Worm (Caenorhabditis elegans) whole organism, L1 larva: ENCODE data around the gene srv-8.

Experiments used
- C04F5.9 ChIP-seq: sonication (generic microtip); optimal IDR thresholded peaks from 2 replicates; lab custom pipeline; 2016; ENCODE audit warnings: missing genetic modification characterization, missing compliant biosample characterization
- C34B4.2 ChIP-seq: sonication (generic microtip); optimal IDR thresholded peaks from 2 replicates; lab custom pipeline; 2017; ENCODE audit warnings: mild to moderate bottlenecking, missing genetic modification characterization, missing compliant biosample characterization
- aha-1 ChIP-seq: fragments of 150-350 bp; optimal IDR thresholded peaks from 2 replicates; lab custom pipeline; 2014; ENCODE audit warnings: missing biosample characterization, missing genetic modification characterization
- blmp-1 ChIP-seq: fragments of 150-350 bp; optimal IDR thresholded peaks from 2 replicates; lab custom pipeline; 2014; ENCODE audit warnings: missing biosample characterization, missing genetic modification characterization
- ceh-63 ChIP-seq: fragments of 200-800 bp; sonication (Bioruptor generic); optimal IDR thresholded peaks from 2 replicates; lab custom pipeline; 2018; ENCODE audit warnings: mild to moderate bottlenecking, missing genetic modification characterization, missing compliant biosample characterization
- ceh-8 ChIP-seq: fragments of 200-800 bp; sonication (Bioruptor generic); optimal IDR thresholded peaks from 2 replicates; lab custom pipeline; 2018; ENCODE audit warnings: mild to moderate bottlenecking, missing genetic modification characterization, moderate library complexity, missing compliant biosample characterization
- ceh-82 ChIP-seq, 3 experiments: fragments of 150-350 bp in 1 of 3; sonication (generic microtip) in 2 of 3; optimal IDR thresholded peaks; 2 replicates each; lab custom pipeline; 2014 to 2017; ENCODE audit warnings: missing biosample characterization in 3 of 3, missing genetic modification characterization in 3 of 3
- ceh-90 ChIP-seq: sonication (generic microtip); optimal IDR thresholded peaks from 2 replicates; lab custom pipeline; 2016; ENCODE audit warnings: missing genetic modification characterization, missing compliant biosample characterization
- ces-1 ChIP-seq: fragments of 150-350 bp; optimal IDR thresholded peaks from 2 replicates; lab custom pipeline; 2014; ENCODE audit warnings: missing biosample characterization, missing genetic modification reagents, missing genetic modification characterization
- dpl-1 ChIP-seq, 3 experiments: fragments of 150-350 bp in 2 of 3; sonication (generic microtip) in 1 of 3; optimal IDR thresholded peaks; 2 replicates each; lab custom pipeline; 2014 to 2017; ENCODE audit warnings: missing biosample characterization in 3 of 3, missing genetic modification characterization in 3 of 3, missing genetic modification reagents in 3 of 3
- efl-1 ChIP-seq, 4 experiments: fragments of 150-350 bp; optimal IDR thresholded peaks in 3 of 4; peaks in 1 of 4; 1 replicate in 1 of 4; 2 replicates in 3 of 4; lab custom pipeline; 2014; ENCODE audit warnings: missing biosample characterization in 2 of 4, missing genetic modification characterization in 2 of 4, missing genetic modification reagents in 2 of 4
- egl-27 ChIP-seq, 2 experiments: fragments of 150-350 bp in 1 of 2; sonication (generic microtip); optimal IDR thresholded peaks; 3 replicates each; lab custom pipeline; 2017 to 2018; ENCODE audit warnings: missing biosample characterization in 2 of 2, missing genetic modification characterization in 2 of 2, missing genetic modification reagents in 2 of 2
- elt-2 ChIP-seq: sonication (generic microtip); optimal IDR thresholded peaks from 2 replicates; lab custom pipeline; 2016; ENCODE audit warnings: missing genetic modification characterization, mild to moderate bottlenecking, inconsistent platforms, missing compliant biosample characterization, missing genetic modification reagents
- elt-3 ChIP-seq, 6 experiments: fragments of 150-350 bp in 1 of 6; sonication (generic microtip); optimal IDR thresholded peaks; 2 replicates each; lab custom pipeline; 2017 to 2018; ENCODE audit warnings: missing biosample characterization in 6 of 6, missing genetic modification characterization in 6 of 6, inconsistent platforms in 1 of 6
- ets-5 ChIP-seq: fragments of 200-800 bp; sonication (Bioruptor generic); IDR thresholded peaks from 2 replicates; pipeline ENCODE4 v1.3.6; 2022; ENCODE audit warnings: missing genetic modification characterization, missing compliant biosample characterization
- fkh-10 ChIP-seq: sonication (generic microtip); optimal IDR thresholded peaks from 2 replicates; lab custom pipeline; 2017; ENCODE audit warnings: missing biosample characterization, missing genetic modification reagents, missing genetic modification characterization
- fkh-4 ChIP-seq: sonication (generic microtip); optimal IDR thresholded peaks from 2 replicates; lab custom pipeline; 2016; ENCODE audit warnings: missing compliant biosample characterization, missing genetic modification characterization, borderline replicate concordance
- fkh-8 ChIP-seq: sonication (generic microtip); optimal IDR thresholded peaks from 2 replicates; lab custom pipeline; 2016; ENCODE audit warnings: mild to moderate bottlenecking, missing genetic modification characterization, missing compliant biosample characterization
- hlh-17 ChIP-seq: fragments of 200-800 bp; sonication (Bioruptor generic); optimal IDR thresholded peaks from 2 replicates; lab custom pipeline; 2018; ENCODE audit warnings: missing genetic modification characterization, mild to moderate bottlenecking, missing compliant biosample characterization, moderate library complexity, borderline replicate concordance
- hpl-2 ChIP-seq: fragments of 150-350 bp; optimal IDR thresholded peaks from 2 replicates; lab custom pipeline; 2014; ENCODE audit warnings: missing biosample characterization, missing genetic modification reagents, missing genetic modification characterization
- irx-1 ChIP-seq: sonication (generic microtip); optimal IDR thresholded peaks from 2 replicates; lab custom pipeline; 2016; ENCODE audit warnings: missing genetic modification characterization, missing compliant biosample characterization
- jun-1 ChIP-seq: fragments of 150-350 bp; optimal IDR thresholded peaks from 2 replicates; lab custom pipeline; 2014; ENCODE audit warnings: missing biosample characterization, missing genetic modification reagents, missing genetic modification characterization
- lin-14 ChIP-seq: fragments of 200-800 bp; sonication (Bioruptor generic); optimal IDR thresholded peaks from 2 replicates; lab custom pipeline; 2018; ENCODE audit warnings: mild to moderate bottlenecking, missing genetic modification characterization, moderate library complexity, missing compliant biosample characterization
- lin-35 ChIP-seq, 2 experiments: fragments of 150-350 bp; optimal IDR thresholded peaks; 2 replicates each; lab custom pipeline; 2014; ENCODE audit warnings: missing biosample characterization in 2 of 2, missing genetic modification characterization in 2 of 2, missing genetic modification reagents in 2 of 2
- lin-39 ChIP-seq: fragments of 150-350 bp; optimal IDR thresholded peaks from 2 replicates; lab custom pipeline; 2014; ENCODE audit warnings: missing biosample characterization, missing genetic modification reagents, missing genetic modification characterization
- lir-3 ChIP-seq: sonication (generic microtip); optimal IDR thresholded peaks from 2 replicates; lab custom pipeline; 2016; ENCODE audit warnings: mild to moderate bottlenecking, missing genetic modification characterization, moderate library complexity, missing compliant biosample characterization; ENCODE audit not compliant: poor library complexity
- lsy-2 ChIP-seq, 2 experiments: fragments of 150-350 bp; optimal IDR thresholded peaks; 2 replicates each; lab custom pipeline; 2014; ENCODE audit warnings: missing biosample characterization in 2 of 2, missing genetic modification characterization in 2 of 2
- mab-9 ChIP-seq: fragments of 200-800 bp; sonication (Bioruptor generic); IDR thresholded peaks from 2 replicates; pipeline ENCODE4 v1.3.6; 2022; ENCODE audit warnings: missing genetic modification reagents, missing genetic modification characterization, missing compliant biosample characterization
- mdl-1 ChIP-seq, 2 experiments: fragments of 150-350 bp; optimal IDR thresholded peaks; 2 replicates each; lab custom pipeline; 2014 to 2017; ENCODE audit warnings: missing biosample characterization in 2 of 2, missing genetic modification characterization in 2 of 2, inconsistent platforms in 1 of 2
- mef-2 ChIP-seq: fragments of 150-350 bp; optimal IDR thresholded peaks from 2 replicates; lab custom pipeline; 2014; ENCODE audit warnings: missing biosample characterization, missing genetic modification characterization
- mep-1 ChIP-seq: fragments of 150-350 bp; optimal IDR thresholded peaks from 2 replicates; lab custom pipeline; 2014; ENCODE audit warnings: missing biosample characterization, missing genetic modification characterization
- nhr-11 ChIP-seq: fragments of 150-350 bp; optimal IDR thresholded peaks from 2 replicates; lab custom pipeline; 2014; ENCODE audit warnings: missing biosample characterization, missing genetic modification characterization
- nhr-12 ChIP-seq: sonication (generic microtip); optimal IDR thresholded peaks from 2 replicates; lab custom pipeline; 2017; ENCODE audit warnings: missing biosample characterization, missing genetic modification characterization
- nhr-20 ChIP-seq: sonication (generic microtip); optimal IDR thresholded peaks from 2 replicates; lab custom pipeline; 2016; ENCODE audit warnings: mild to moderate bottlenecking, missing genetic modification characterization, missing compliant biosample characterization
- nhr-71 ChIP-seq: sonication (generic microtip); optimal IDR thresholded peaks from 2 replicates; lab custom pipeline; 2016; ENCODE audit warnings: mild to moderate bottlenecking, missing genetic modification characterization, moderate library complexity, missing compliant biosample characterization
- nhr-85 ChIP-seq: sonication (generic microtip); peaks from one replicate; lab custom pipeline; 2016; ENCODE audit warnings: missing genetic modification characterization, inconsistent platforms, missing compliant biosample characterization
- nhr-90 ChIP-seq: sonication (generic microtip); optimal IDR thresholded peaks from 2 replicates; lab custom pipeline; 2016; ENCODE audit warnings: mild to moderate bottlenecking, missing genetic modification characterization, missing compliant biosample characterization; ENCODE audit not compliant: poor library complexity
- pag-3 ChIP-seq: sonication (generic microtip); optimal IDR thresholded peaks from 2 replicates; lab custom pipeline; 2017; ENCODE audit warnings: missing genetic modification characterization, mild to moderate bottlenecking, missing compliant biosample characterization, antibody characterized with exemption, borderline replicate concordance; ENCODE audit not compliant: insufficient read depth
- pax-3 ChIP-seq: fragments of 200-800 bp; sonication (Bioruptor generic); optimal IDR thresholded peaks from 2 replicates; lab custom pipeline; 2018; ENCODE audit warnings: mild to moderate bottlenecking, missing genetic modification characterization, moderate library complexity, missing compliant biosample characterization
- pqm-1 ChIP-seq: sonication (generic microtip); optimal IDR thresholded peaks from 3 replicates; lab custom pipeline; 2017; ENCODE audit warnings: missing biosample characterization, missing genetic modification characterization
- skn-1 ChIP-seq: fragments of 150-350 bp; optimal IDR thresholded peaks from 2 replicates; lab custom pipeline; 2014; ENCODE audit warnings: missing biosample characterization, missing genetic modification characterization
- snpc-4 ChIP-seq: fragments of 150-350 bp; optimal IDR thresholded peaks from 2 replicates; lab custom pipeline; 2014; ENCODE audit warnings: missing biosample characterization, missing genetic modification characterization
- snu-23 ChIP-seq: sonication (generic microtip); optimal IDR thresholded peaks from 2 replicates; lab custom pipeline; 2016; ENCODE audit warnings: missing genetic modification characterization, missing compliant biosample characterization
- sox-4 ChIP-seq: sonication (generic microtip); optimal IDR thresholded peaks from 2 replicates; lab custom pipeline; 2016; ENCODE audit warnings: missing genetic modification characterization, missing compliant biosample characterization
- sptf-1 ChIP-seq: fragments of 150-350 bp; optimal IDR thresholded peaks from 2 replicates; lab custom pipeline; 2014; ENCODE audit warnings: missing biosample characterization, missing genetic modification characterization
- sup-37 ChIP-seq: fragments of 200-800 bp; sonication (Bioruptor generic); optimal IDR thresholded peaks from 2 replicates; lab custom pipeline; 2018; ENCODE audit warnings: mild to moderate bottlenecking, missing genetic modification characterization, missing compliant biosample characterization
- swsn-7 ChIP-seq: sonication (generic microtip); optimal IDR thresholded peaks from 2 replicates; lab custom pipeline; 2016; ENCODE audit warnings: missing genetic modification characterization, missing compliant biosample characterization
- unc-30 ChIP-seq: sonication (generic microtip); optimal IDR thresholded peaks from 2 replicates; lab custom pipeline; 2017; ENCODE audit warnings: missing biosample characterization, missing genetic modification characterization
- zag-1 ChIP-seq: fragments of 150-350 bp; optimal IDR thresholded peaks from 2 replicates; lab custom pipeline; 2014; ENCODE audit warnings: missing biosample characterization, missing genetic modification characterization
- zip-4 ChIP-seq: fragments of 200-800 bp; sonication (Bioruptor generic); optimal IDR thresholded peaks from 2 replicates; lab custom pipeline; 2018; ENCODE audit warnings: mild to moderate bottlenecking, missing genetic modification characterization, moderate library complexity, missing compliant biosample characterization
- ztf-4 ChIP-seq: fragments of 150-350 bp; optimal IDR thresholded peaks from 2 replicates; lab custom pipeline; 2014; ENCODE audit warnings: missing biosample characterization, missing genetic modification characterization

The srv-8 gene

ce11 chrV:13374532-13374931 lies 46.0 kb downstream of the srv-8 start (continued):
- no peak for TF ChIP-seq zag-1 (tag; lab: Kevin White, UChicago)
- no peak for TF ChIP-seq unc-30 (tag; lab: Kevin White, UChicago)
- TF ChIP-seq aha-1 (tag; lab: Kevin White, UChicago), result no peak
- peak; percentile 82 for TF ChIP-seq blmp-1 (tag; lab: Kevin White, UChicago)
- TF ChIP-seq pax-3, result no peak
- TF ChIP-seq fkh-4 (tag; lab: Kevin White, UChicago), result no peak
- no peak for TF ChIP-seq mef-2 (tag; lab: Kevin White, UChicago)
- no peak for TF ChIP-seq lin-39 (tag; lab: Kevin White, UChicago)
- no peak for TF ChIP-seq skn-1 (tag; lab: Kevin White, UChicago)
- no peak for TF ChIP-seq swsn-7 (tag; lab: Kevin White, UChicago)
- TF ChIP-seq irx-1, result no peak
- TF ChIP-seq ceh-90 (tag; lab: Kevin White, UChicago), result no peak
- no peak for TF ChIP-seq ceh-63 (GFP tag; lab: Kevin White, UChicago)
- peak; percentile 42 for TF ChIP-seq ztf-4 (tag; lab: Kevin White, UChicago)
- TF ChIP-seq hlh-17 (GFP tag; lab: Kevin White, UChicago), result no peak
- no peak for TF ChIP-seq sox-4
- no peak for TF ChIP-seq C34B4.2
- TF ChIP-seq sptf-1, result no peak
- no peak for TF ChIP-seq C04F5.9 (tag; lab: Kevin White, UChicago)
- TF ChIP-seq ceh-82 (tag; optimal IDR thresholded peaks at IDR 0.05; lab: Kevin White, UChicago), result peak in 2 of 3 experiments; percentile 13 to 26
- no peak for TF ChIP-seq fkh-8
- no peak for TF ChIP-seq hpl-2 (GFP tag; lab: Kevin White, UChicago)
- TF ChIP-seq egl-27 (tag; optimal IDR thresholded peaks at IDR 0.05; lab: Kevin White, UChicago), result no peak
- peak; percentile 61 for TF ChIP-seq mep-1 (tag; lab: Kevin White, UChicago)
- TF ChIP-seq ceh-8 (GFP tag; lab: Kevin White, UChicago), result no peak
- TF ChIP-seq efl-1 (optimal IDR thresholded peaks at IDR 0.05; lab: Kevin White, UChicago), result peak; percentile 19 to 32
- TF ChIP-seq efl-1 (GFP tag; optimal IDR thresholded peaks at IDR 0.05 in 1 of 2; lab: Kevin White, UChicago), result peak in 1 of 2 experiments; percentile 50
- no peak for TF ChIP-seq sup-37
- TF ChIP-seq zip-4 (GFP tag; lab: Kevin White, UChicago), result no peak
- TF ChIP-seq lir-3, result no peak
- no peak for TF ChIP-seq mab-9 (GFP tag; lab: Robert Waterston, UW)
- no peak for TF ChIP-seq pqm-1 (tag; lab: Kevin White, UChicago)
- TF ChIP-seq mdl-1 (tag; optimal IDR thresholded peaks at IDR 0.05; lab: Kevin White, UChicago), result no peak
- TF ChIP-seq nhr-12 (tag; lab: Kevin White, UChicago), result no peak
- TF ChIP-seq snpc-4 (tag; lab: Kevin White, UChicago), result no peak
- no peak for TF ChIP-seq pag-3 (tag; lab: Kevin White, UChicago)
- no peak for TF ChIP-seq nhr-11
- TF ChIP-seq jun-1 (tag; lab: Kevin White, UChicago), result no peak
- no peak for TF ChIP-seq fkh-10
- no peak for TF ChIP-seq ces-1

- TF ChIP-seq blmp-1 (tag; lab: Kevin White, UChicago), result peak; percentile 97
- TF ChIP-seq nhr-85 (tag; lab: Kevin White, UChicago), result peak; percentile 72
- TF ChIP-seq nhr-20 (tag; lab: Kevin White, UChicago), result peak; percentile 50
- TF ChIP-seq pax-3, result peak; percentile 20
- no peak for TF ChIP-seq lir-3
- TF ChIP-seq ets-5 (GFP tag; lab: Robert Waterston, UW), result no peak
- TF ChIP-seq ceh-82 (tag; optimal IDR thresholded peaks at IDR 0.05; lab: Kevin White, UChicago), result no peak
- peak in 1 of 3 experiments; percentile 6 for TF ChIP-seq dpl-1 (GFP tag; optimal IDR thresholded peaks at IDR 0.05; lab: Kevin White, UChicago)
- peak; percentile 54 for TF ChIP-seq lin-14
- peak in 1 of 2 experiments; percentile 39 for TF ChIP-seq lsy-2 (tag; optimal IDR thresholded peaks at IDR 0.05; lab: Kevin White, UChicago)
- TF ChIP-seq lin-35 (GFP tag; optimal IDR thresholded peaks at IDR 0.05; lab: Kevin White, UChicago), result peak in 1 of 2 experiments; percentile 47
- TF ChIP-seq elt-3 (tag; optimal IDR thresholded peaks at IDR 0.05; lab: Kevin White, UChicago), result peak in 4 of 6 experiments; percentile 18 to 68 (median 58)
- peak; percentile 52 for TF ChIP-seq nhr-90 (tag; lab: Kevin White, UChicago)
- TF ChIP-seq elt-2 (tag; lab: Kevin White, UChicago), result peak; percentile 94
- TF ChIP-seq snu-23 (GFP tag; lab: Kevin White, UChicago), result peak; percentile 4
- TF ChIP-seq jun-1 (tag; lab: Kevin White, UChicago), result peak; percentile 32
- no peak for TF ChIP-seq mab-9 (GFP tag; lab: Robert Waterston, UW)
- TF ChIP-seq pqm-1 (tag; lab: Kevin White, UChicago), result peak; percentile 55
- TF ChIP-seq efl-1 (optimal IDR thresholded peaks at IDR 0.05; lab: Kevin White, UChicago), result no peak
- TF ChIP-seq efl-1 (GFP tag; optimal IDR thresholded peaks at IDR 0.05 in 1 of 2; lab: Kevin White, UChicago), result peak in 1 of 2 experiments; percentile 83
- peak; percentile 54 for TF ChIP-seq nhr-71 (tag; lab: Kevin White, UChicago)
Observed at ce11 chrV:13373643-13374042, 46.9 kb downstream of the srv-8 start.
